Fruit fly (Drosophila melanogaster): Measurements from ENCODE around the gene CG11929.

The CG11929 gene

DNA sequence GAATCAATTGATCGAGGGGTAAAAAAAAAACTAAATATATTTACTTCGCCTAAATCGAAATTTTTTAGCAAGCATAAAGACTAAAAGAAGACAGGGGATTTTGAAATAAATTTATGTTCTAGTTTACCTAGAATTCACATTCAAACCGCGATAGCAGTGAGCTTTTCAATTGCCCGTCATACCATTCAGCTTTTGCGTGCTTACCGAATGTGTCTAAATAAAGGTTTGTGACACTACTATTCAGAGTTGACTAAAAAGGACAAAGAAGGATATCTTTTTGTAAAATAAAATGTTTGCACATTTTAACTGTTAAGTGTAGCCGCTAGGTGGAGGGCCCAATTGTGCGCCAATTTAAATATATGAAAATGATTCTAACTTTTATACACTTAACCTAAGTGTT lies 43.5 kb downstream of the CG11929 start (continued):
- no peak for TF ChIP-seq CG15514 (GFP tag; optimal IDR thresholded peaks at IDR 0.05)
- TF ChIP-seq D (optimal IDR thresholded peaks at IDR 0.05) = no peak
- TF ChIP-seq D (GFP tag; optimal IDR thresholded peaks at IDR 0.05) = no peak
- peak; percentile 22; the same call in 1 of the 2 replicates for TF ChIP-seq amos (GFP tag; IDR thresholded peaks at IDR 0.05; ENCODE audit: partially characterized antibody)
- TF ChIP-seq CG6765 (GFP tag; optimal IDR thresholded peaks at IDR 0.05) = no peak
- no peak for TF ChIP-seq CG15696 (tag; optimal IDR thresholded peaks at IDR 0.05)
- TF ChIP-seq B-H2 (GFP tag; optimal IDR thresholded peaks at IDR 0.05) = no peak
- TF ChIP-seq CG15073 (GFP tag; optimal IDR thresholded peaks at IDR 0.05) = no peak
- no peak for TF ChIP-seq Lhr (GFP tag; optimal IDR thresholded peaks at IDR 0.05)
- no peak for TF ChIP-seq fd64A (GFP tag; optimal IDR thresholded peaks at IDR 0.05)
- TF ChIP-seq CG4617 (GFP tag; optimal IDR thresholded peaks at IDR 0.05; ENCODE audit: borderline replicate concordance) = no peak
- no peak for TF ChIP-seq salm (tag; optimal IDR thresholded peaks at IDR 0.05)
- no peak for TF ChIP-seq CG33213 (GFP tag; optimal IDR thresholded peaks at IDR 0.05)
- TF ChIP-seq CG42726 (GFP tag; IDR thresholded peaks at IDR 0.05; ENCODE audit: partially characterized antibody) = peak; percentile 60; the same call in 1 of the 2 replicates
- TF ChIP-seq ewg (GFP tag; optimal IDR thresholded peaks at IDR 0.05) = no peak
- no peak for TF ChIP-seq unc-4 (GFP tag; IDR thresholded peaks at IDR 0.05; ENCODE audit: partially characterized antibody)
- TF ChIP-seq Aef1 (GFP tag; IDR thresholded peaks at IDR 0.05) = no peak
- TF ChIP-seq CG14441 (GFP tag; IDR thresholded peaks at IDR 0.05) = no peak
- no peak for TF ChIP-seq lola (GFP tag; optimal IDR thresholded peaks at IDR 0.05)
- peak; percentile 64 for TF ChIP-seq Ets65A (GFP tag)
- TF ChIP-seq CG6272 (GFP tag; IDR thresholded peaks at IDR 0.05) = peak; percentile 12; the same call in 1 of the 2 replicates
- no peak for TF ChIP-seq Atf3 (GFP tag; optimal IDR thresholded peaks at IDR 0.05)
- peak; percentile 33 for TF ChIP-seq CG11504 (tag; optimal IDR thresholded peaks at IDR 0.05)
- no peak for TF ChIP-seq gro (GFP tag; optimal IDR thresholded peaks at IDR 0.05)
- no peak for TF ChIP-seq Sin3A (optimal IDR thresholded peaks at IDR 0.05)
- TF ChIP-seq slp2 (GFP tag; optimal IDR thresholded peaks at IDR 0.05) = no peak
- no peak for TF ChIP-seq Myb (GFP tag; optimal IDR thresholded peaks at IDR 0.05)
- 0 out of 2 replicates have a peak, but pooled peaks have one; percentile 12 for TF ChIP-seq ara (GFP tag; IDR thresholded peaks at IDR 0.05)
- TF ChIP-seq fru (optimal IDR thresholded peaks at IDR 0.05) = no peak
- TF ChIP-seq Dfd (GFP tag; optimal IDR thresholded peaks at IDR 0.05) = no peak
- no peak for TF ChIP-seq ro (GFP tag; IDR thresholded peaks at IDR 0.05)
- no peak for TF ChIP-seq Opbp (GFP tag; IDR thresholded peaks at IDR 0.05; ENCODE audit: partially characterized antibody)
- peak; percentile 32 for TF ChIP-seq pita (GFP tag; optimal IDR thresholded peaks at IDR 0.05)

DNA sequence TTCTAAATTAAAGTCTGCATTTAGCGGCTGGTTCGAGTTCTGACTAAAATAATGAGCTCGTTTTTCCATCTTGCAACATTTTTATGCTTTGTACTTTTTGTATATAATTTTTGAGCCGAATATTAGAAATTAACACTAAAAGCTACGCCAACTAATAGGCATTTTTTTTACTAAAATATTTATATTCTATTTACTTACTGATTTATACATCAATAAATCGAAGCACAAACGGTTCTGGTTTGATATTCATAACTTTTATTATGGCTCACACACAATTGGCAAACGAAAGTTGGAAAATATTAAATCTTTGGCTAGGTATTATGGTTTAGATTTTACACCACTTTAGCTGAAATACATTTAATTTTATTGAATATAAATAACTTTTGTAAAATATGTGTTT lies 51.9 kb downstream of the CG11929 start, which contains the start of gene CG15631:
TSS of gene CG15631 (minus strand) at position 101 of the 400 bp plus-strand sequence.
- TF ChIP-seq Hr51 (GFP tag; optimal IDR thresholded peaks at IDR 0.05) = no peak
- no peak for TF ChIP-seq her (GFP tag; optimal IDR thresholded peaks at IDR 0.05)
- no peak for TF ChIP-seq CG1647 (GFP tag; optimal IDR thresholded peaks at IDR 0.05)
- no peak for TF ChIP-seq CG14860 (GFP tag; IDR thresholded peaks at IDR 0.05; ENCODE audit: partially characterized antibody)
- no peak for TF ChIP-seq Atf-2 (GFP tag; optimal IDR thresholded peaks at IDR 0.05)
- no peak for TF ChIP-seq CG10209 (GFP tag; optimal IDR thresholded peaks at IDR 0.05)
- TF ChIP-seq ttk (GFP tag; IDR thresholded peaks at IDR 0.05) = no peak
- no peak for TF ChIP-seq CG32532 (GFP tag; IDR thresholded peaks at IDR 0.05)
- no peak for TF ChIP-seq Dp (GFP tag; optimal IDR thresholded peaks at IDR 0.05)
- no peak for TF ChIP-seq PHDP (tag; optimal IDR thresholded peaks at IDR 0.05)
- no peak for TF ChIP-seq wdn (GFP tag; IDR thresholded peaks at IDR 0.05)
- TF ChIP-seq CG17328 (GFP tag; IDR thresholded peaks at IDR 0.05) = no peak
- TF ChIP-seq oc (tag; optimal IDR thresholded peaks at IDR 0.05) = no peak
- TF ChIP-seq p53 (GFP tag; optimal IDR thresholded peaks at IDR 0.05) = no peak
- no peak for TF ChIP-seq abd-A (tag; optimal IDR thresholded peaks at IDR 0.05)
- TF ChIP-seq CG11456 (GFP tag; IDR thresholded peaks at IDR 0.05) = no peak
- TF ChIP-seq CG13123 (GFP tag; optimal IDR thresholded peaks at IDR 0.05) = no peak
